Worm (Caenorhabditis elegans) whole organism, L2 larva: ENCODE data around the gene fbxc-54.

Source experiments
- alr-1 ChIP-seq: fragments of 150-350 bp; optimal IDR thresholded peaks from 2 replicates; lab custom pipeline; 2014; ENCODE audit warnings: missing biosample characterization, missing genetic modification characterization
- aly-2 ChIP-seq: fragments of 150-350 bp; optimal IDR thresholded peaks from 2 replicates; lab custom pipeline; 2014; ENCODE audit warnings: missing biosample characterization, missing genetic modification characterization
- ceh-82 ChIP-seq: fragments of 150-350 bp; optimal IDR thresholded peaks from 2 replicates; lab custom pipeline; 2014; ENCODE audit warnings: missing biosample characterization, missing genetic modification characterization
- nhr-12 ChIP-seq: fragments of 150-350 bp; optimal IDR thresholded peaks from 2 replicates; lab custom pipeline; 2014; ENCODE audit warnings: missing biosample characterization, missing genetic modification characterization
- nhr-23 ChIP-seq: fragments of 150-350 bp; optimal IDR thresholded peaks from 2 replicates; lab custom pipeline; 2014; ENCODE audit warnings: missing biosample characterization, missing genetic modification reagents, missing genetic modification characterization

- TF ChIP-seq aly-2 (tag; lab: Kevin White, UChicago), result no peak
- no peak for TF ChIP-seq ceh-82
- TF ChIP-seq alr-1 (tag; lab: Kevin White, UChicago), result no peak
- TF ChIP-seq nhr-23 (tag; lab: Kevin White, UChicago), result no peak
- no peak for TF ChIP-seq nhr-12
These were observed 25.9 kb downstream of the fbxc-54 start, which contains the start of gene ascc-1 for ce11 chrII:57370-57769.
